Worm (Caenorhabditis elegans) whole organism, early embryonic: ENCODE data around the gene sri-1.

ENCODE experiments used
- B0310.2 ChIP-seq: sonication (generic microtip); optimal IDR thresholded peaks from 2 replicates; lab custom pipeline; 2016; ENCODE audit warnings: mild to moderate bottlenecking, missing genetic modification characterization, missing compliant biosample characterization
- F13C5.2 ChIP-seq: sonication (generic microtip); optimal IDR thresholded peaks from 2 replicates; lab custom pipeline; 2017; ENCODE audit warnings: mild to moderate bottlenecking, missing genetic modification characterization, inconsistent platforms, missing compliant biosample characterization
- aly-1 ChIP-seq: sonication (generic microtip); optimal IDR thresholded peaks from 2 replicates; lab custom pipeline; 2016; ENCODE audit warnings: missing genetic modification characterization, missing compliant biosample characterization
- ama-1 ChIP-seq: fragments of 150-350 bp; optimal IDR thresholded peaks from 2 replicates; lab custom pipeline; 2014
- ceh-13 ChIP-seq: fragments of 200-800 bp; sonication (Bioruptor generic); optimal IDR thresholded peaks from 2 replicates; lab custom pipeline; 2018; ENCODE audit warnings: mild to moderate bottlenecking, missing genetic modification characterization, missing compliant biosample characterization
- ceh-36 ChIP-seq: sonication (generic microtip); optimal IDR thresholded peaks from 2 replicates; lab custom pipeline; 2016; ENCODE audit warnings: missing genetic modification characterization, inconsistent platforms, missing compliant biosample characterization
- ets-7 ChIP-seq: sonication (generic microtip); optimal IDR thresholded peaks from 2 replicates; lab custom pipeline; 2016; ENCODE audit warnings: missing genotype, missing genetic modification characterization, missing compliant biosample characterization
- flt-1 ChIP-seq: fragments of 200-800 bp; sonication (Bioruptor generic); IDR thresholded peaks from 2 replicates; pipeline ENCODE4 v1.3.6; 2022; ENCODE audit warnings: missing genetic modification characterization, missing compliant biosample characterization
- hmbx-1 ChIP-seq: sonication (generic microtip); optimal IDR thresholded peaks from 2 replicates; lab custom pipeline; 2016; ENCODE audit warnings: mild to moderate bottlenecking, missing genetic modification characterization, missing compliant biosample characterization
- hmg-4 ChIP-seq: fragments of 200-800 bp; sonication (Bioruptor generic); optimal IDR thresholded peaks from 2 replicates; lab custom pipeline; 2018; ENCODE audit warnings: mild to moderate bottlenecking, missing genetic modification characterization, missing compliant biosample characterization
- hnd-1 ChIP-seq: sonication (generic microtip); optimal IDR thresholded peaks from 2 replicates; lab custom pipeline; 2016; ENCODE audit warnings: missing genetic modification characterization, missing compliant biosample characterization
- pes-1 ChIP-seq: fragments of 200-800 bp; sonication (Bioruptor generic); IDR thresholded peaks from 2 replicates; pipeline ENCODE4 v1.3.6; 2022; ENCODE audit warnings: missing genetic modification reagents, missing genetic modification characterization, missing compliant biosample characterization
- scrt-1 ChIP-seq: fragments of 200-800 bp; sonication (Bioruptor generic); IDR thresholded peaks from 2 replicates; pipeline ENCODE4 v1.3.6; 2022; ENCODE audit warnings: missing genetic modification characterization, missing compliant biosample characterization
- sea-1 ChIP-seq: fragments of 200-800 bp; sonication (Bioruptor generic); conservative IDR thresholded peaks from 2 replicates; pipeline ENCODE4 v1.3.6; 2022; ENCODE audit warnings: missing genetic modification characterization, missing compliant biosample characterization
- tbx-11 ChIP-seq: fragments of 200-800 bp; sonication (Bioruptor generic); IDR thresholded peaks from 2 replicates; pipeline ENCODE4 v1.3.6; 2022; ENCODE audit warnings: missing genetic modification characterization, missing compliant biosample characterization
- tbx-37 ChIP-seq: fragments of 200-800 bp; sonication (Bioruptor generic); conservative IDR thresholded peaks from 2 replicates; pipeline ENCODE4 v1.3.6; 2022; ENCODE audit warnings: missing genetic modification reagents, missing genetic modification characterization, missing compliant biosample characterization
- tra-4 ChIP-seq: sonication (generic microtip); optimal IDR thresholded peaks from 2 replicates; lab custom pipeline; 2017; ENCODE audit warnings: missing genetic modification characterization, missing compliant biosample characterization

Gene sri-1

DNA sequence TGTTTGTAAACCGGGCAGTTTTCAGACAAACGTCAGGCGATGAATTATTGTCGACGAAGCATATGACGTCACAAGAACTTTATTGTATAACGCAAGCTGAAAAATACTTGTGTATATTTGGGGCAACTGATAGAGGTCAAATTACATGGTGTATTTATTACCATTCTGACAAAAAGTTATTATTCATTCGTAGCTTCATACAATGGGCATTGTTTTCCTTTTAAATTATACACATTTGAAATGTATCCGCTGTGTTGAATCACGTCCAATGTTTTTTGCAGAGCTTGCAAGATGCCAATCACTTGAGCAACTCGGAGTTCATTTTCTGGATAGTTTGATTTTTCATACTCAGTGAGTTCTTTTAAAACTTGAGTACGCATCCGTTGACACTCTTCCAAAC is 44.5 kb downstream of the sri-1 start, which contains the start of gene F35E8.13:
F35E8.13 (plus strand) TSS at position 301 of the 400 bp plus-strand sequence.
- no peak for TF ChIP-seq F13C5.2 (tag; lab: Kevin White, UChicago)

DNA sequence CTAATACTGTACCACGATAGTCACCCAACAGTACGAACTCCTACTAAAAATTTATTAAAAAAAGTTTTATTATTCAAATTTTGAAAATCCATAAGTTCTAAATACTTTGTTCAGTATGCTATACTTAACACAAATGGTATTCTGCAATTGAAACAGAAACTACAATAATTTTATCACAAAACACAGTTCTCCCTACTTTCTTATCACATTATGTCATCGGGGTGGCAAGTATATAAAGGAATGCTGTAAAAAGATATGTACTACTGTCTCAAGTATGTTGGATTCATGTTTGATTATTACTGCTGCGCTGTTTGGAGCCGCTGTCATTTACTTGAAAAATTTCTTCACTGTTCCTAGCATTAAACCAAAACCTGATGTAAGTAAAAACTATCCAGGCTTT is 46.3 kb downstream of the sri-1 start, which contains the start of gene cdr-1:
cdr-1 (plus strand) TSS at position 208 of the 400 bp plus-strand sequence.
- no peak for TF ChIP-seq hnd-1 (tag; lab: Kevin White, UChicago)
- TF ChIP-seq ceh-13 (GFP tag; lab: Kevin White, UChicago), result no peak
- no peak for TF ChIP-seq ceh-36 (tag; lab: Kevin White, UChicago)
- no peak for TF ChIP-seq ets-7 (tag; lab: Kevin White, UChicago)
- TF ChIP-seq sea-1 (GFP tag; lab: Robert Waterston, UW), result no peak
- TF ChIP-seq hmbx-1, result no peak
- no peak for TF ChIP-seq hmg-4 (GFP tag; lab: Kevin White, UChicago)
- TF ChIP-seq tbx-11 (GFP tag; lab: Robert Waterston, UW), result no peak
- TF ChIP-seq scrt-1 (GFP tag; lab: Robert Waterston, UW), result no peak
- no peak for TF ChIP-seq B0310.2 (tag; lab: Kevin White, UChicago)
- TF ChIP-seq tra-4, result no peak
- TF ChIP-seq flt-1, result no peak
- no peak for TF ChIP-seq aly-1 (tag; lab: Kevin White, UChicago)
- TF ChIP-seq ama-1, result no peak

DNA sequence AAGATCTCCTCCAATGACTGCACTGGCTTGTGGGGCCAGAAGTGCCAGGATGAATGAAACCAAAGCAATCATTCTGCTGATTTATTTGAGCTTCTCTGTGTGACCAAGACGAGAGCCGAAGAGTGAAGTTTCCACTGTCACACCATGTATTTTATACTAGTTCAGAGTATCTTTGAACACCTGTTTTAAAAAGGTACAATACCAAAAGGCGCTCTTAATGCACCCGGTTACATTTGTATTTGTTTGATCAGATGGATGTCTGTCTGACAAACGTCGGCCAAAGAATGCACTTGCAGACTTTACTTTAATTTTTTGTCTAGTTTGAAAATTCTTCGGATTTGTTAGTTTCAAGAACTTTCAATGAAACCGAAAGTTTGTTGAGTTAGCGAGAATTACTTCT is 47.2 kb downstream of the sri-1 start, which contains the start of gene F35E8.10:
F35E8.10 (minus strand) TSS at position 101 of the 400 bp plus-strand sequence.
- TF ChIP-seq ceh-13 (GFP tag; lab: Kevin White, UChicago) (no peak), hmg-4 (GFP tag; lab: Kevin White, UChicago) (no peak), F13C5.2 (tag; lab: Kevin White, UChicago) (no peak), ama-1 (no peak), hmbx-1 (no peak), hnd-1 (tag; lab: Kevin White, UChicago) (no peak), tbx-37 (GFP tag; lab: Robert Waterston, UW) (no peak), B0310.2 (tag; lab: Kevin White, UChicago) (no peak), ceh-36 (tag; lab: Kevin White, UChicago) (no peak), ets-7 (tag; lab: Kevin White, UChicago) (no peak), sea-1 (GFP tag; lab: Robert Waterston, UW) (no peak), scrt-1 (GFP tag; lab: Robert Waterston, UW) (no peak), pes-1 (GFP tag; lab: Robert Waterston, UW) (no peak), aly-1 (tag; lab: Kevin White, UChicago) (no peak), tra-4 (no peak), flt-1 (no peak)

DNA sequence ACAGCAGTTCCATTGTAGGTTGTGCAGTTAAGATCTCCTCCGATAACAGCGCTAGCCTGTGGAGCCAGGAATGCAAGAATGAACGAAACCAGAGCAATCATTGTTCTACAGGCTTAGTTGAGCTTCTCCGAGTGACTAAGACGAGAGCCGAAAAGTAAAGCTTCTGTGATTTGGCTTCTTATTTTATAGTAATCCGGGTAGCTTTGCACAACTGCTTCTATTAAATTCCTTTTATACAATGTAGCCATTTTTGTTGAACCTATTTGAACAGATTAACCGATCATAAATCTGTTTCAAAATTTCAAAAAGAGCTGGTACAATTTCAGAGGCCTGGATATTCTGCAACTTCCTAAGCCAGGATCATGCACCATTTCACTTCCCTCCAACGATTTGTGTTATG is 50.0 kb downstream of the sri-1 start, which contains the start of gene F35E8.9:
F35E8.9 (minus strand) TSS at position 101 of the 400 bp plus-strand sequence.
- no peak for TF ChIP-seq tbx-37 (GFP tag; lab: Robert Waterston, UW)
- no peak for TF ChIP-seq pes-1 (GFP tag; lab: Robert Waterston, UW)
- TF ChIP-seq scrt-1 (GFP tag; lab: Robert Waterston, UW), result no peak
- TF ChIP-seq hmg-4 (GFP tag; lab: Kevin White, UChicago), result no peak
- no peak for TF ChIP-seq ceh-36 (tag; lab: Kevin White, UChicago)
- TF ChIP-seq tbx-11 (GFP tag; lab: Robert Waterston, UW), result no peak
- TF ChIP-seq ceh-13 (GFP tag; lab: Kevin White, UChicago), result no peak
- TF ChIP-seq B0310.2 (tag; lab: Kevin White, UChicago), result no peak
